Fruit fly (Drosophila melanogaster) whole organism, embryonic: ENCODE measurements around the gene CG9799.

Source experiments
- B-H1 ChIP-seq: fragments of 200-800 bp; sonication (Bioruptor generic); IDR thresholded peaks from 3 replicates; pipeline ENCODE4 v1.3.6; 2022; ENCODE audit warnings: missing biosample characterization, missing genetic modification characterization
- Bdp1 ChIP-seq: fragments of 200-800 bp; sonication (Bioruptor generic); optimal IDR thresholded peaks from 3 replicates; lab custom pipeline; 2016; ENCODE audit warnings: missing biosample characterization, missing genetic modification characterization
- CG10959 ChIP-seq: fragments of 200-800 bp; sonication (Bioruptor generic); IDR thresholded peaks from 2 replicates; pipeline ENCODE4 v1.3.6; 2022; ENCODE audit warnings: missing biosample characterization, missing genetic modification characterization
- CG14014 ChIP-seq: fragments of 200-800 bp; sonication (Bioruptor generic); IDR thresholded peaks from 2 replicates; pipeline ENCODE4 v1.3.6; 2022; ENCODE audit warnings: missing biosample characterization, missing genetic modification characterization
- CG14710 ChIP-seq: fragments of 200-800 bp; sonication (Bioruptor generic); optimal IDR thresholded peaks from 3 replicates; lab custom pipeline; 2019; ENCODE audit warnings: missing biosample characterization, mild to moderate bottlenecking, missing genetic modification characterization, moderate library complexity
- CG15011 ChIP-seq: fragments of 200-800 bp; sonication (Bioruptor generic); optimal IDR thresholded peaks from 3 replicates; lab custom pipeline; 2018; ENCODE audit warnings: missing biosample characterization, mild to moderate bottlenecking, missing genetic modification characterization
- CG17568 ChIP-seq: fragments of 200-800 bp; sonication (Bioruptor generic); optimal IDR thresholded peaks from 2 replicates; lab custom pipeline; 2018; ENCODE audit warnings: missing biosample characterization, mild to moderate bottlenecking, missing genetic modification characterization, moderate library complexity
- CG17829 ChIP-seq: fragments of 200-800 bp; optimal IDR thresholded peaks from 2 replicates; lab custom pipeline; 2019; ENCODE audit warnings: missing biosample characterization, mild to moderate bottlenecking, missing genetic modification characterization, moderate library complexity
- CG2116 ChIP-seq: fragments of 200-800 bp; sonication (Bioruptor generic); optimal IDR thresholded peaks from 3 replicates; lab custom pipeline; 2018; ENCODE audit warnings: missing biosample characterization, mild to moderate bottlenecking, missing genetic modification characterization
- CG31441 ChIP-seq: fragments of 200-800 bp; sonication (Bioruptor generic); IDR thresholded peaks from 2 replicates; pipeline ENCODE4 v1.3.6; 2022; ENCODE audit warnings: missing biosample characterization, missing genetic modification characterization
- CG33557 ChIP-seq: fragments of 200-800 bp; sonication (Bioruptor generic); optimal IDR thresholded peaks from 2 replicates; lab custom pipeline; 2019; ENCODE audit warnings: missing biosample characterization, mild to moderate bottlenecking, missing genetic modification characterization, moderate library complexity
- CG34376 ChIP-seq: fragments of 200-800 bp; sonication (Bioruptor generic); optimal IDR thresholded peaks from 2 replicates; lab custom pipeline; 2018; ENCODE audit warnings: missing biosample characterization, mild to moderate bottlenecking, missing genetic modification characterization
- CG34422 ChIP-seq: fragments of 200-800 bp; sonication (Bioruptor generic); IDR thresholded peaks from 3 replicates; pipeline ENCODE4 v1.3.6; 2022; ENCODE audit warnings: missing biosample characterization, missing genetic modification characterization
- CG4854 ChIP-seq: fragments of 200-800 bp; sonication (Bioruptor generic); optimal IDR thresholded peaks from 2 replicates; lab custom pipeline; 2016; ENCODE audit warnings: missing biosample characterization, missing genetic modification characterization, inconsistent platforms
- CG6689 ChIP-seq: fragments of 200-800 bp; sonication (Bioruptor generic); IDR thresholded peaks from 2 replicates; pipeline ENCODE4 v1.3.6; 2022; ENCODE audit warnings: missing biosample characterization, missing genetic modification characterization
- CG6791 ChIP-seq: fragments of 200-800 bp; sonication (Bioruptor generic); IDR thresholded peaks from 3 replicates; pipeline ENCODE4 v1.3.6; 2022; ENCODE audit warnings: missing biosample characterization, missing genetic modification characterization; ENCODE audit not compliant: partially characterized antibody
- CG7928 ChIP-seq: fragments of 200-800 bp; sonication (Bioruptor generic); optimal IDR thresholded peaks from 2 replicates; lab custom pipeline; 2017; ENCODE audit warnings: missing biosample characterization, mild to moderate bottlenecking, missing genetic modification characterization
- CG7963 ChIP-seq: fragments of 200-800 bp; sonication (Bioruptor generic); IDR thresholded peaks from 3 replicates; pipeline ENCODE4 v1.3.6; 2022; ENCODE audit warnings: missing biosample characterization, missing genetic modification characterization; ENCODE audit not compliant: partially characterized antibody
- CG8290 ChIP-seq, 3 experiments: fragments of 200-800 bp; sonication (Bioruptor generic); optimal IDR thresholded peaks; 2 replicates each; lab custom pipeline; 2016 to 2019; ENCODE audit warnings: missing biosample characterization in 3 of 3, missing genetic modification characterization in 3 of 3, mild to moderate bottlenecking in 2 of 3, moderate library complexity in 1 of 3
- CG9817 ChIP-seq: fragments of 200-800 bp; sonication (Bioruptor generic); optimal IDR thresholded peaks from 2 replicates; lab custom pipeline; 2018; ENCODE audit warnings: missing biosample characterization, mild to moderate bottlenecking, missing genetic modification characterization, moderate library complexity
- D19A ChIP-seq: fragments of 200-800 bp; optimal IDR thresholded peaks from 3 replicates; lab custom pipeline; 2019; ENCODE audit warnings: missing biosample characterization, mild to moderate bottlenecking, missing genetic modification characterization, moderate library complexity
- Dip3 ChIP-seq: fragments of 200-800 bp; sonication (Bioruptor generic); optimal IDR thresholded peaks from 3 replicates; lab custom pipeline; 2016; ENCODE audit warnings: missing biosample characterization, missing genetic modification characterization
- E2f1 ChIP-seq: fragments of 200-800 bp; sonication (Bioruptor generic); IDR thresholded peaks from 2 replicates; pipeline ENCODE4 v1.3.6; 2022; ENCODE audit warnings: missing biosample characterization, missing genetic modification characterization
- Ets97D ChIP-seq: fragments of 200-800 bp; sonication (Bioruptor generic); optimal IDR thresholded peaks from 3 replicates; lab custom pipeline; 2016; ENCODE audit warnings: missing biosample characterization, missing genetic modification characterization
- Gug ChIP-seq: fragments of 200-800 bp; sonication (Bioruptor generic); IDR thresholded peaks from 4 replicates; pipeline ENCODE4 v1.3.6; 2022; ENCODE audit warnings: missing biosample characterization, missing genetic modification characterization
- Lpt ChIP-seq: fragments of >200 bp; optimal IDR thresholded peaks from 2 replicates; lab custom pipeline; 2018; ENCODE audit warnings: missing biosample characterization, missing genetic modification characterization
- Poxn ChIP-seq: fragments of 200-800 bp; sonication (Bioruptor generic); IDR thresholded peaks from 2 replicates; pipeline ENCODE4 v1.3.6; 2022; ENCODE audit warnings: missing biosample characterization, missing genetic modification characterization
- Sry-β ChIP-seq: fragments of 200-800 bp; sonication (Bioruptor generic); optimal IDR thresholded peaks from 2 replicates; lab custom pipeline; 2018; ENCODE audit warnings: missing biosample characterization, mild to moderate bottlenecking, missing genetic modification characterization, moderate library complexity
- Vsx1 ChIP-seq: fragments of 200-800 bp; sonication (Bioruptor generic); optimal IDR thresholded peaks from 2 replicates; lab custom pipeline; 2017; ENCODE audit warnings: missing biosample characterization, mild to moderate bottlenecking, missing genetic modification characterization, missing genetic modification reagents
- YL-1 ChIP-seq: fragments of 200-800 bp; sonication (Bioruptor generic); optimal IDR thresholded peaks from 3 replicates; lab custom pipeline; 2017; ENCODE audit warnings: missing biosample characterization, mild to moderate bottlenecking, missing genetic modification characterization
- bbx ChIP-seq: fragments of 200-800 bp; sonication (Bioruptor generic); IDR thresholded peaks from 2 replicates; pipeline ENCODE4 v1.3.6; 2022; ENCODE audit warnings: missing biosample characterization, missing genetic modification characterization; ENCODE audit not compliant: partially characterized antibody
- fd3F ChIP-seq: fragments of 200-800 bp; sonication (Bioruptor generic); optimal IDR thresholded peaks from 2 replicates; lab custom pipeline; 2018; ENCODE audit warnings: missing biosample characterization, mild to moderate bottlenecking, missing genetic modification characterization, moderate library complexity
- fru ChIP-seq: fragments of >200 bp; optimal IDR thresholded peaks from 2 replicates; lab custom pipeline; 2017
- gfzf ChIP-seq: fragments of 200-800 bp; sonication (Bioruptor generic); optimal IDR thresholded peaks from 2 replicates; lab custom pipeline; 2016; ENCODE audit warnings: missing biosample characterization, mild to moderate bottlenecking, missing genetic modification characterization, moderate library complexity
- gsb ChIP-seq: fragments of 200-800 bp; sonication (Bioruptor generic); IDR thresholded peaks from 2 replicates; pipeline ENCODE4 v1.3.6; 2022; ENCODE audit warnings: missing biosample characterization, missing genetic modification characterization
- hkb ChIP-seq, 2 experiments: fragments of 200-800 bp in 1 of 2; fragments of >200 bp in 1 of 2; sonication (Bioruptor generic) in 1 of 2; IDR thresholded peaks in 1 of 2; optimal IDR thresholded peaks in 1 of 2; 2 replicates each; pipeline versions ENCODE4 v1.3.6 to Lab custom; 2017 to 2022; ENCODE audit warnings: missing biosample characterization in 1 of 2, missing genetic modification characterization in 1 of 2
- insv ChIP-seq, 2 experiments: fragments of 200-800 bp; sonication (Bioruptor generic); optimal IDR thresholded peaks; 3 replicates each; lab custom pipeline; 2016 to 2018; ENCODE audit warnings: missing biosample characterization in 2 of 2, missing genetic modification characterization in 2 of 2
- kni ChIP-seq: fragments of 200-800 bp; sonication (Bioruptor generic); optimal IDR thresholded peaks from 3 replicates; lab custom pipeline; 2017; ENCODE audit warnings: mild to moderate bottlenecking, missing biosample characterization, missing genetic modification reagents, missing genetic modification characterization
- knrl ChIP-seq: fragments of 200-800 bp; sonication (Bioruptor generic); IDR thresholded peaks from 3 replicates; pipeline ENCODE4 v1.3.6; 2022; ENCODE audit warnings: missing biosample characterization, missing genetic modification characterization; ENCODE audit not compliant: partially characterized antibody
- lbe ChIP-seq: fragments of 200-800 bp; sonication (Bioruptor generic); optimal IDR thresholded peaks from 2 replicates; lab custom pipeline; 2016; ENCODE audit warnings: missing biosample characterization, mild to moderate bottlenecking, missing genetic modification characterization
- lola ChIP-seq, 3 experiments: fragments of >200 bp in 2 of 3; fragments of 200-800 bp in 1 of 3; sonication (Bioruptor generic) in 1 of 3; optimal IDR thresholded peaks; 2 replicates each; lab custom pipeline; 2017 to 2019; ENCODE audit warnings: missing biosample characterization in 3 of 3, missing genetic modification characterization in 3 of 3, mild to moderate bottlenecking in 1 of 3, moderate library complexity in 1 of 3
- org-1 ChIP-seq: fragments of 200-800 bp; sonication (Bioruptor generic); optimal IDR thresholded peaks from 2 replicates; lab custom pipeline; 2017; ENCODE audit warnings: missing biosample characterization, missing genetic modification characterization
- pnt ChIP-seq: fragments of 200-800 bp; sonication (Bioruptor generic); optimal IDR thresholded peaks from 3 replicates; lab custom pipeline; 2016; ENCODE audit warnings: missing biosample characterization, missing genetic modification characterization
- pros ChIP-seq: fragments of 200-800 bp; sonication (Bioruptor generic); optimal IDR thresholded peaks from 3 replicates; lab custom pipeline; 2019; ENCODE audit warnings: missing biosample characterization, mild to moderate bottlenecking, missing genetic modification characterization, moderate library complexity
- sd ChIP-seq: fragments of 200-800 bp; sonication (Bioruptor generic); optimal IDR thresholded peaks from 3 replicates; lab custom pipeline; 2018; ENCODE audit warnings: missing biosample characterization, mild to moderate bottlenecking, missing genetic modification characterization, moderate library complexity
- tio ChIP-seq: fragments of 200-800 bp; sonication (Bioruptor generic); optimal IDR thresholded peaks from 2 replicates; lab custom pipeline; 2017; ENCODE audit warnings: missing biosample characterization, missing genetic modification characterization, inconsistent platforms
- zen ChIP-seq: fragments of 200-800 bp; sonication (Bioruptor generic); optimal IDR thresholded peaks from 3 replicates; lab custom pipeline; 2018; ENCODE audit warnings: missing biosample characterization, mild to moderate bottlenecking, missing genetic modification characterization, moderate library complexity
- zfh2 ChIP-seq: fragments of 200-800 bp; sonication (Bioruptor generic); optimal IDR thresholded peaks from 2 replicates; lab custom pipeline; 2016; ENCODE audit warnings: missing biosample characterization, missing genetic modification characterization

Gene CG9799

dm6 chr3R:13428341-13429040, 40.0 kb upstream of the CG9799 start (continued):
- TF ChIP-seq CG34376 (GFP tag; lab: Kevin White, UChicago): no peak
- no peak for TF ChIP-seq Ets97D
- TF ChIP-seq CG6791: no peak
- TF ChIP-seq E2f1 (GFP tag; lab: Robert Waterston, UW): peak; percentile 60; the same call in 1 of the 2 replicates
- no peak for TF ChIP-seq CG7963 (GFP tag; lab: Robert Waterston, UW)
- TF ChIP-seq insv (GFP tag; optimal IDR thresholded peaks at IDR 0.05; lab: Kevin White, UChicago): no peak
- TF ChIP-seq CG10959 (GFP tag; lab: Robert Waterston, UW): peak; percentile 69; the same call in 1 of the 2 replicates
- peak; percentile 71 for TF ChIP-seq CG6689 (GFP tag; lab: Robert Waterston, UW)
- TF ChIP-seq Poxn (GFP tag; lab: Robert Waterston, UW): no peak
- peak; percentile 30 for TF ChIP-seq Dip3 (GFP tag; lab: Kevin White, UChicago)
- TF ChIP-seq zfh2 (GFP tag; lab: Kevin White, UChicago): peak; percentile 23
- no peak for TF ChIP-seq fru (lab: Kevin White, UChicago)
- TF ChIP-seq knrl (GFP tag; lab: Robert Waterston, UW): no peak
- TF ChIP-seq tio (GFP tag; lab: Kevin White, UChicago): peak; percentile 45
- TF ChIP-seq kni (GFP tag; lab: Kevin White, UChicago): no peak
- TF ChIP-seq zen (tag; lab: Kevin White, UChicago): peak; percentile 65
- TF ChIP-seq CG33557 (GFP tag; lab: Kevin White, UChicago): peak; percentile 45
- peak; percentile 1 for TF ChIP-seq CG15011 (GFP tag; lab: Kevin White, UChicago)
- peak; percentile 10 for TF ChIP-seq CG2116 (GFP tag; lab: Kevin White, UChicago)
- peak; percentile 47 for TF ChIP-seq sd (tag; lab: Kevin White, UChicago)
- TF ChIP-seq CG4854 (GFP tag; lab: Kevin White, UChicago): peak; percentile 13
- peak; percentile 37 for TF ChIP-seq fd3F (GFP tag; lab: Kevin White, UChicago)
- peak; percentile 57 for TF ChIP-seq CG9817 (tag; lab: Kevin White, UChicago)
- peak; percentile 69 for TF ChIP-seq CG14710 (tag; lab: Kevin White, UChicago)
- TF ChIP-seq gsb: peak; percentile 44; the same call in 1 of the 2 replicates
- TF ChIP-seq Vsx1 (GFP tag; lab: Kevin White, UChicago): no peak
- no peak for TF ChIP-seq bbx (GFP tag; lab: Robert Waterston, UW)
- TF ChIP-seq CG14014 (GFP tag; lab: Robert Waterston, UW): peak; percentile 62
- TF ChIP-seq pros (GFP tag; lab: Kevin White, UChicago): peak; percentile 73
- TF ChIP-seq hkb (optimal IDR thresholded peaks at IDR 0.05; lab: Kevin White, UChicago): no peak
- TF ChIP-seq hkb (GFP tag; IDR thresholded peaks at IDR 0.05; lab: Robert Waterston, UW): peak; percentile 80
- no peak for TF ChIP-seq gfzf (GFP tag; lab: Kevin White, UChicago)
- peak; percentile 33 for TF ChIP-seq CG17568 (GFP tag; lab: Kevin White, UChicago)
- TF ChIP-seq lola (GFP tag; optimal IDR thresholded peaks at IDR 0.05; lab: Kevin White, UChicago): peak in 1 of 3 experiments; percentile 61
- peak; percentile 54 for TF ChIP-seq D19A (tag; lab: Kevin White, UChicago)
- TF ChIP-seq org-1 (GFP tag; lab: Kevin White, UChicago): peak; percentile 45
- no peak for TF ChIP-seq YL-1 (GFP tag; lab: Kevin White, UChicago)
- peak; percentile 80 for TF ChIP-seq CG31441 (GFP tag; lab: Robert Waterston, UW)
- TF ChIP-seq B-H1 (GFP tag; lab: Robert Waterston, UW): 0 out of 3 replicates have a peak, but pooled peaks have one; percentile 31
- peak; percentile 42 for TF ChIP-seq pnt
- no peak for TF ChIP-seq Sry-β (GFP tag; lab: Kevin White, UChicago)
- TF ChIP-seq CG7928: no peak
- TF ChIP-seq CG8290 (GFP tag; optimal IDR thresholded peaks at IDR 0.05; lab: Kevin White, UChicago): peak; percentile 7
- TF ChIP-seq CG8290 (tag; optimal IDR thresholded peaks at IDR 0.05; lab: Kevin White, UChicago): peak in 1 of 2 experiments; percentile 33
- TF ChIP-seq CG17829 (tag; lab: Kevin White, UChicago): peak; percentile 79
- TF ChIP-seq lbe (GFP tag; lab: Kevin White, UChicago): no peak
- TF ChIP-seq Lpt (GFP tag; lab: Kevin White, UChicago): no peak
- TF ChIP-seq CG34422 (GFP tag; lab: Robert Waterston, UW): peak; percentile 58; the same call in 2 of the 3 replicates
- peak; percentile 26 for TF ChIP-seq Bdp1 (GFP tag; lab: Kevin White, UChicago)
- TF ChIP-seq Gug (GFP tag; lab: Robert Waterston, UW): peak; percentile 58; the same call in 2 of the 4 replicates
